Fruit fly (Drosophila melanogaster): Measurements from ENCODE around the gene CG15525.

CG15525 gene

DNA sequence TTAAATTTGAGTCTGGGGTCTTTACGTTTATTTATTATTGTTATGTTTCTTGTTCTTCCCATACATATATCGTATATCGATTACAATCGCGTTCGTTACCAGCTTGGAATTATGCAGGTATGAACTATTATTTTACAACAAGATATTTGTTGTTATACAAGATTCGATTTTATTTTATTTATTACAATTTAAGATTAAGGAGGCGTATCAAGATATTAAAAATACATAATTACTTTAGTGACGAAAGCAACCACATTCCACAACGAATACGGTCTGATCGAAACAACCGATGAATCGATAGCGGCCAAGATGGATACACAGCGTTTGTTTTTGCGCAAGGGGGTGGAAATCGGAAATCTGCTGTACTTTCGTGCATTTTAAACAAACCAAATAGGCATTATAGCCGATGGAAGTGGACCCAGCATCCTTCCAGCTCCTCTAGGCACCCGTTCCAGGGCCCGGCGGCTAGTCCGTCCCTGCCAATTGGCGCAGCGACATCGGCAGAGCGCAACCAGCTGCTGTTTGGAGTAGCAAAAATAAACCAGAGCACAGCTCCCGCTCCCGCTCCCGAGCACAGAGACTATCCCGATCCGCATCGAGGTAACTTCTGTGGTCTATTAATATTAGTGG is at the start of gene CG15525, which contains the start of gene CG11504 (continued):
- TF ChIP-seq Oaz (GFP tag; IDR thresholded peaks at IDR 0.05) (no peak), ATbp (GFP tag; optimal IDR thresholded peaks at IDR 0.05) (no peak), jigr1 (GFP tag; IDR thresholded peaks at IDR 0.05) (no peak), Asciz (GFP tag; optimal IDR thresholded peaks at IDR 0.05) (no peak), MBD-R2 (GFP tag; IDR thresholded peaks at IDR 0.05) (peak; percentile 95), CG14050 (GFP tag; IDR thresholded peaks at IDR 0.05) (no peak), CG10274 (GFP tag; optimal IDR thresholded peaks at IDR 0.05) (no peak), E2f1 (GFP tag; IDR thresholded peaks at IDR 0.05) (peak; percentile 56), ttk (GFP tag; IDR thresholded peaks at IDR 0.05) (peak; percentile 53; the same call in 1 of the 2 replicates), Tbp (GFP tag; optimal IDR thresholded peaks at IDR 0.05) (no peak), slou (GFP tag; optimal IDR thresholded peaks at IDR 0.05) (no peak), Hr3 (GFP tag; optimal IDR thresholded peaks at IDR 0.05) (peak; percentile 48), dimm (GFP tag; IDR thresholded peaks at IDR 0.05) (no peak), CG7357 (GFP tag; IDR thresholded peaks at IDR 0.05) (no peak), CG6254 (GFP tag; optimal IDR thresholded peaks at IDR 0.05) (no peak), twi (tag; optimal IDR thresholded peaks at IDR 0.05) (no peak), CG7928 (GFP tag; optimal IDR thresholded peaks at IDR 0.05) (no peak), kni (GFP tag; optimal IDR thresholded peaks at IDR 0.05) (no peak), bowl (GFP tag; IDR thresholded peaks at IDR 0.05) (no peak), E2f2 (GFP tag; IDR thresholded peaks at IDR 0.05) (peak; percentile 50), CHES-1-like (GFP tag; optimal IDR thresholded peaks at IDR 0.05) (peak; percentile 64), cg (GFP tag; optimal IDR thresholded peaks at IDR 0.05) (no peak), CG31365 (tag; optimal IDR thresholded peaks at IDR 0.05) (no peak), Atf3 (GFP tag; optimal IDR thresholded peaks at IDR 0.05) (no peak), dmrt99B (tag; optimal IDR thresholded peaks at IDR 0.05) (no peak), CG34224 (GFP tag; IDR thresholded peaks at IDR 0.05; ENCODE audit: partially characterized antibody) (peak; percentile 93), Adf1 (GFP tag; IDR thresholded peaks at IDR 0.05) (no peak), sima (GFP tag; optimal IDR thresholded peaks at IDR 0.05) (no peak), Mes4 (GFP tag; optimal IDR thresholded peaks at IDR 0.05) (no peak), D19A (tag; optimal IDR thresholded peaks at IDR 0.05) (no peak), CG12391 (tag; optimal IDR thresholded peaks at IDR 0.05) (peak; percentile 78), Dip3 (GFP tag; optimal IDR thresholded peaks at IDR 0.05) (peak; percentile 72), CG18262 (tag; optimal IDR thresholded peaks at IDR 0.05) (no peak), CG33213 (GFP tag; optimal IDR thresholded peaks at IDR 0.05) (no peak), CG12942 (GFP tag; optimal IDR thresholded peaks at IDR 0.05) (peak; percentile 26), CG14965 (GFP tag; optimal IDR thresholded peaks at IDR 0.05; ENCODE audit: borderline replicate concordance) (no peak), CG10654 (GFP tag; optimal IDR thresholded peaks at IDR 0.05) (peak; percentile 38), sd (tag; optimal IDR thresholded peaks at IDR 0.05) (no peak), sc (optimal IDR thresholded peaks at IDR 0.05) (no peak), sc (GFP tag; optimal IDR thresholded peaks at IDR 0.05) (no peak), Hr51 (GFP tag; optimal IDR thresholded peaks at IDR 0.05) (peak in 1 of 2 experiments; percentile 23), zf30C (GFP tag; optimal IDR thresholded peaks at IDR 0.05) (no peak), hb (GFP tag; IDR thresholded peaks at IDR 0.05; ENCODE audit: partially characterized antibody) (peak; percentile 90), aop (GFP tag; IDR thresholded peaks at IDR 0.05) (no peak), CG43689 (GFP tag; IDR thresholded peaks at IDR 0.05) (no peak), CG32532 (GFP tag; IDR thresholded peaks at IDR 0.05) (peak; percentile 54; the same call in 1 of the 2 replicates), hkb (optimal IDR thresholded peaks at IDR 0.05) (no peak), hkb (GFP tag; IDR thresholded peaks at IDR 0.05) (no peak), Usf (GFP tag; optimal IDR thresholded peaks at IDR 0.05) (no peak), CG7372 (GFP tag; IDR thresholded peaks at IDR 0.05) (no peak), gsb-n (tag; optimal IDR thresholded peaks at IDR 0.05) (no peak), CG7987 (GFP tag; optimal IDR thresholded peaks at IDR 0.05) (no peak)
